Worm (Caenorhabditis elegans): ENCODE data around the gene F40A3.4.

The F40A3.4 gene

ce11 chrV:7836911-7837310 lies 38.6 kb upstream of the F40A3.4 start, which contains the start of gene txt-5:
Gene txt-5 (minus strand): TSS chrV:7837134.
- TF ChIP-seq lin-40 (tag; optimal IDR thresholded peaks at IDR 0.05) (no peak), C17E4.6 (GFP tag; IDR thresholded peaks at IDR 0.05) (no peak), ccch-3 (GFP tag; optimal IDR thresholded peaks at IDR 0.05) (no peak), dox-1 (GFP tag; IDR thresholded peaks at IDR 0.05) (no peak), ceh-58 (GFP tag; IDR thresholded peaks at IDR 0.05) (no peak), nhr-80 (tag; optimal IDR thresholded peaks at IDR 0.05) (no peak), ets-4 (GFP tag; optimal IDR thresholded peaks at IDR 0.05) (no peak), F22D6.2 (tag; optimal IDR thresholded peaks at IDR 0.05) (no peak), repo-1 (tag; optimal IDR thresholded peaks at IDR 0.05) (no peak), dpl-1 (GFP tag; optimal IDR thresholded peaks at IDR 0.05) (no peak), F49E8.2 (tag; optimal IDR thresholded peaks at IDR 0.05; ENCODE audit: insufficient read depth) (no peak), tbx-9 (tag; optimal IDR thresholded peaks at IDR 0.05; ENCODE audit: borderline replicate concordance) (no peak), ztf-25 (GFP tag; IDR thresholded peaks at IDR 0.05) (no peak), unc-62 (GFP tag; optimal IDR thresholded peaks at IDR 0.05) (no peak), F10E7.11 (tag; optimal IDR thresholded peaks at IDR 0.05) (no peak), nfya-1 (tag; optimal IDR thresholded peaks at IDR 0.05; ENCODE audit: borderline replicate concordance, insufficient read depth) (no peak), zfh-2 (GFP tag; conservative IDR thresholded peaks at IDR 0.05) (no peak), tlf-1 (GFP tag; optimal IDR thresholded peaks at IDR 0.05) (no peak)

ce11 chrV:7837809-7838208 lies 37.7 kb upstream of the F40A3.4 start, which contains the start of gene ttr-33:
Gene ttr-33 (minus strand): TSS chrV:7837909.
- no peak for TF ChIP-seq K12H6.12 (tag; optimal IDR thresholded peaks at IDR 0.05)
- TF ChIP-seq nhr-120 (GFP tag; IDR thresholded peaks at IDR 0.05) = no peak
- no peak for TF ChIP-seq lag-1 (GFP tag; IDR thresholded peaks at IDR 0.05)

- TF ChIP-seq B0019.2 (GFP tag; conservative IDR thresholded peaks at IDR 0.05) = no peak
- no peak for TF ChIP-seq T26A5.8 (tag; optimal IDR thresholded peaks at IDR 0.05)
- TF ChIP-seq ztf-6 (GFP tag; IDR thresholded peaks at IDR 0.05) = no peak
- no peak for TF ChIP-seq egl-44 (GFP tag; IDR thresholded peaks at IDR 0.05)
- no peak for TF ChIP-seq egrh-3 (GFP tag; IDR thresholded peaks at IDR 0.05)
- TF ChIP-seq snpc-3.4 (tag; optimal IDR thresholded peaks at IDR 0.05) = no peak
- TF ChIP-seq madf-8 (GFP tag; conservative IDR thresholded peaks at IDR 0.05) = no peak
- TF ChIP-seq Y67H2A.10 (GFP tag; conservative IDR thresholded peaks at IDR 0.05) = no peak
- no peak for TF ChIP-seq hlh-12 (tag; optimal IDR thresholded peaks at IDR 0.05)
- no peak for TF ChIP-seq hrde-1 (tag; optimal IDR thresholded peaks at IDR 0.05; ENCODE audit: borderline replicate concordance)
- no peak for TF ChIP-seq C06A6.2 (GFP tag; conservative IDR thresholded peaks at IDR 0.05)
- TF ChIP-seq F33H1.4 (GFP tag; IDR thresholded peaks at IDR 0.05) = no peak
- no peak for TF ChIP-seq K12H6.12 (tag; optimal IDR thresholded peaks at IDR 0.05)
- no peak for TF ChIP-seq lsy-27 (tag; optimal IDR thresholded peaks at IDR 0.05; ENCODE audit: borderline replicate concordance, insufficient read depth)
- no peak for TF ChIP-seq sea-2 (GFP tag; IDR thresholded peaks at IDR 0.05)
Observed at ce11 chrV:7839485-7839884, 36.1 kb upstream of the F40A3.4 start, which contains the start of gene C37C3.12. Gene C37C3.12 (minus strand): TSS chrV:7839585.

- no peak for TF ChIP-seq sptf-2 (GFP tag; optimal IDR thresholded peaks at IDR 0.05)
- no peak for TF ChIP-seq akir-1 (GFP tag; optimal IDR thresholded peaks at IDR 0.05)
- TF ChIP-seq F37B4.10 (GFP tag; IDR thresholded peaks at IDR 0.05) = no peak
- no peak for TF ChIP-seq madf-10 (tag; optimal IDR thresholded peaks at IDR 0.05)
- no peak for TF ChIP-seq lin-54 (GFP tag; optimal IDR thresholded peaks at IDR 0.05)
- TF ChIP-seq attf-3 (GFP tag; conservative IDR thresholded peaks at IDR 0.05) = no peak
- no peak for TF ChIP-seq ceh-27 (GFP tag; optimal IDR thresholded peaks at IDR 0.05)
- TF ChIP-seq attf-5 (GFP tag; optimal IDR thresholded peaks at IDR 0.05) = no peak
- TF ChIP-seq tbx-9 (tag; optimal IDR thresholded peaks at IDR 0.05; ENCODE audit: borderline replicate concordance) = no peak
- TF ChIP-seq nhr-179 (tag; optimal IDR thresholded peaks at IDR 0.05) = no peak
- TF ChIP-seq Y53F4B.3 (GFP tag; IDR thresholded peaks at IDR 0.05) = no peak
- no peak for TF ChIP-seq bed-2 (GFP tag; IDR thresholded peaks at IDR 0.05)
Observed at ce11 chrV:7842228-7842627, 33.3 kb upstream of the F40A3.4 start, which contains the start of gene grd-8. Gene grd-8 (plus strand): TSS chrV:7842528.
